Fruit fly (Drosophila melanogaster): Measurements from ENCODE around the gene CG13606.
A peak's percentile ranks its signal among the peaks of the same experiment; 100 is the strongest.

The CG13606 gene

dm6 chr3R:24206341-24207114, 34.1 kb downstream of the CG13606 start (continued):
- peak; percentile 68 for TF ChIP-seq ken (GFP tag; IDR thresholded peaks at IDR 0.05)
- peak; percentile 74 for TF ChIP-seq gem (tag; optimal IDR thresholded peaks at IDR 0.05)
- TF ChIP-seq lmd (GFP tag; IDR thresholded peaks at IDR 0.05) = peak; percentile 57
- TF ChIP-seq vvl (GFP tag; IDR thresholded peaks at IDR 0.05) = peak; percentile 73
- TF ChIP-seq seq (GFP tag; IDR thresholded peaks at IDR 0.05) = no peak
- peak; percentile 40; the same call in 1 of the 2 replicates for TF ChIP-seq CG11247 (GFP tag; IDR thresholded peaks at IDR 0.05)
- TF ChIP-seq sisA (GFP tag; IDR thresholded peaks at IDR 0.05) = peak; percentile 32; the same call in 1 of the 2 replicates
- no peak for TF ChIP-seq ftz-f1 (GFP tag; optimal IDR thresholded peaks at IDR 0.05)
- peak in 1 of 3 experiments; percentile 32 for TF ChIP-seq lola (GFP tag; optimal IDR thresholded peaks at IDR 0.05)
- peak; percentile 78 for TF ChIP-seq Blimp-1 (GFP tag; optimal IDR thresholded peaks at IDR 0.05)
- TF ChIP-seq gcm (GFP tag; optimal IDR thresholded peaks at IDR 0.05) = peak; percentile 5
- no peak for TF ChIP-seq CG3726 (GFP tag; IDR thresholded peaks at IDR 0.05)
- TF ChIP-seq Ada2b (GFP tag; IDR thresholded peaks at IDR 0.05) = peak; percentile 54; the same call in 1 of the 2 replicates
- TF ChIP-seq fd96Cb (tag; optimal IDR thresholded peaks at IDR 0.05) = peak; percentile 62
- no peak for TF ChIP-seq pan (optimal IDR thresholded peaks at IDR 0.05)
- peak in 1 of 2 experiments; percentile 51 for TF ChIP-seq pan (GFP tag; optimal IDR thresholded peaks at IDR 0.05 in 1 of 2, IDR thresholded peaks at IDR 0.05 in 1 of 2)
- TF ChIP-seq mam (GFP tag; optimal IDR thresholded peaks at IDR 0.05) = peak; percentile 6
- no peak for TF ChIP-seq Dbx (GFP tag; IDR thresholded peaks at IDR 0.05)
- peak in 1 of 2 experiments; percentile 61 for TF ChIP-seq Eip74EF (GFP tag; optimal IDR thresholded peaks at IDR 0.05)
- 0 out of 3 replicates have a peak, but pooled peaks have one; percentile 36 for TF ChIP-seq CG7357 (GFP tag; IDR thresholded peaks at IDR 0.05)
- no peak for TF ChIP-seq tx (GFP tag; optimal IDR thresholded peaks at IDR 0.05)
- no peak for TF ChIP-seq CG8478 (optimal IDR thresholded peaks at IDR 0.05)
- peak; percentile 73 for TF ChIP-seq CG11504 (tag; optimal IDR thresholded peaks at IDR 0.05)
- peak; percentile 4 for TF ChIP-seq CG16863 (GFP tag; optimal IDR thresholded peaks at IDR 0.05)
- peak; percentile 49; the same call in 2 of the 3 replicates for TF ChIP-seq CG14050 (GFP tag; IDR thresholded peaks at IDR 0.05)
- peak; percentile 29 for TF ChIP-seq tin (GFP tag; optimal IDR thresholded peaks at IDR 0.05)
- TF ChIP-seq MBD-R2 (GFP tag; IDR thresholded peaks at IDR 0.05) = no peak
- TF ChIP-seq CG14667 (GFP tag; IDR thresholded peaks at IDR 0.05) = no peak
- peak; percentile 49 for TF ChIP-seq Hsf (GFP tag; optimal IDR thresholded peaks at IDR 0.05)
- TF ChIP-seq CG31224 (GFP tag; IDR thresholded peaks at IDR 0.05) = no peak
- TF ChIP-seq Pdp1 (GFP tag; optimal IDR thresholded peaks at IDR 0.05) = peak; percentile 16 to 53
- TF ChIP-seq CG5180 (GFP tag; optimal IDR thresholded peaks at IDR 0.05) = peak; percentile 31
- TF ChIP-seq CG2875 (GFP tag; optimal IDR thresholded peaks at IDR 0.05) = peak; percentile 28
- peak; percentile 60 for TF ChIP-seq CoRest (tag; optimal IDR thresholded peaks at IDR 0.05)
- no peak for TF ChIP-seq gro (GFP tag; optimal IDR thresholded peaks at IDR 0.05)
- peak; percentile 83 for TF ChIP-seq CG17359 (tag; optimal IDR thresholded peaks at IDR 0.05)
- peak; percentile 4 for TF ChIP-seq Chrac-16 (GFP tag; optimal IDR thresholded peaks at IDR 0.05)
- TF ChIP-seq HLH3B (GFP tag; IDR thresholded peaks at IDR 0.05) = peak; percentile 79
- TF ChIP-seq CG18262 (tag; optimal IDR thresholded peaks at IDR 0.05) = peak; percentile 70
- TF ChIP-seq CrebB (tag; optimal IDR thresholded peaks at IDR 0.05) = no peak
- TF ChIP-seq CG6689 (GFP tag; IDR thresholded peaks at IDR 0.05) = peak; percentile 52
- peak; percentile 40 for TF ChIP-seq PHDP (tag; optimal IDR thresholded peaks at IDR 0.05)
- TF ChIP-seq CG4730 (GFP tag; IDR thresholded peaks at IDR 0.05) = peak; percentile 6; the same call in 1 of the 2 replicates
- peak; percentile 47; the same call in 1 of the 2 replicates for TF ChIP-seq H2.0 (GFP tag; IDR thresholded peaks at IDR 0.05)
- peak; percentile 77 for TF ChIP-seq CG1603 (tag; optimal IDR thresholded peaks at IDR 0.05)
- TF ChIP-seq slbo (GFP tag; IDR thresholded peaks at IDR 0.05) = no peak
- TF ChIP-seq mirr (GFP tag; optimal IDR thresholded peaks at IDR 0.05) = no peak
- peak in 1 of 2 experiments; percentile 78 for TF ChIP-seq Hr51 (GFP tag; optimal IDR thresholded peaks at IDR 0.05)
- peak; percentile 49 for TF ChIP-seq Fer3 (tag; optimal IDR thresholded peaks at IDR 0.05)

All from whole organism, embryonic.